Fruit fly (Drosophila melanogaster) Kc167 (cell line): ENCODE data around the gene Trl.

Experiments
- Myc ChIP-seq: fragments of >200 bp; optimal IDR thresholded peaks from 2 replicates; lab custom pipeline; 2017; ENCODE audit warnings: missing external identifiers
- Sin3A ChIP-seq: fragments of >200 bp; optimal IDR thresholded peaks from 2 replicates; lab custom pipeline; 2018; ENCODE audit warnings: missing external identifiers
- h ChIP-seq: fragments of >200 bp; optimal IDR thresholded peaks from 3 replicates; lab custom pipeline; 2018; ENCODE audit warnings: missing external identifiers
- insv ChIP-seq: fragments of >200 bp; optimal IDR thresholded peaks from 3 replicates; lab custom pipeline; 2018; ENCODE audit warnings: missing external identifiers
- psq ChIP-seq: fragments of >200 bp; optimal IDR thresholded peaks from 2 replicates; lab custom pipeline; 2017; ENCODE audit warnings: missing external identifiers

DNA sequence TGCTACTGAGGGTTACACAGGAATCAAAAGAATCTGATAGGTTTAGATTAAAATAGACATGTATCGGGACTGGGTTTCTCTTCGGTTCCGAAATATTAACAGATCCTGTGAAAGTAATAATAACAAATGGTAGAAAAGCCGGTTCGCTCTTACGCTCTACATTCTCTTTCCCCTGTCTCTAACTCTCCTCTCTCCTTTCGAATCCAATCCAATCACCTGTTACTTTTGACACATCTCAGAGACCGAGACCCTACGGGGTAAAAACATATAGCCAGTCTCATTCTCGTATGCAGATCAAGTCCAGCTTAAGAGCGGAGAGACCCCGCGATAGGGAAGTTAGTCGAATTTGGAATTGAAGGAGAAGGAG, 2.1 kb downstream of the Trl start:
- TF ChIP-seq h (lab: Kevin White, UChicago) = no peak
- TF ChIP-seq psq (lab: Kevin White, UChicago) = no peak
- no peak for TF ChIP-seq Myc
- TF ChIP-seq insv = no peak
- TF ChIP-seq Sin3A (lab: Kevin White, UChicago) = no peak
